Fruit fly (Drosophila melanogaster) whole organism, wandering third instar larva: Measurements from ENCODE around the gene CG34138.

Experiments
- CG32264 ChIP-seq: fragments of 200-800 bp; sonication (Bioruptor generic); optimal IDR thresholded peaks from 2 replicates; lab custom pipeline; 2016; ENCODE audit warnings: missing biosample characterization, missing genetic modification characterization
- CG9705 ChIP-seq: fragments of 200-800 bp; sonication (Bioruptor generic); optimal IDR thresholded peaks from 2 replicates; lab custom pipeline; 2018; ENCODE audit warnings: missing biosample characterization, mild to moderate bottlenecking, missing genetic modification characterization
- CrebA ChIP-seq: fragments of 200-800 bp; sonication (Bioruptor generic); optimal IDR thresholded peaks from 2 replicates; lab custom pipeline; 2016; ENCODE audit warnings: missing biosample characterization, mild to moderate bottlenecking, missing genetic modification characterization, borderline replicate concordance
- Dfd ChIP-seq: fragments of >200 bp; optimal IDR thresholded peaks from 2 replicates; lab custom pipeline; 2017; ENCODE audit warnings: missing biosample characterization, missing genetic modification characterization
- Dif ChIP-seq: fragments of 200-275, 200-300 bp; sonication (Bioruptor generic); optimal IDR thresholded peaks from 2 replicates; lab custom pipeline; 2018; ENCODE audit warnings: missing biosample characterization, missing genetic modification characterization; ENCODE audit not compliant: partially characterized antibody
- GATAd ChIP-seq: sonication (Bioruptor generic); optimal IDR thresholded peaks from 2 replicates; lab custom pipeline; 2016; ENCODE audit warnings: missing biosample characterization, missing genetic modification characterization
- HLH106 ChIP-seq: fragments of 200-800 bp; optimal IDR thresholded peaks from 3 replicates; lab custom pipeline; 2019; ENCODE audit warnings: missing biosample characterization, mild to moderate bottlenecking, missing genetic modification characterization, moderate library complexity
- Hnf4 ChIP-seq: fragments of 200-800 bp; sonication (Bioruptor generic); optimal IDR thresholded peaks from 2 replicates; lab custom pipeline; 2016; ENCODE audit warnings: missing biosample characterization, mild to moderate bottlenecking, missing genetic modification characterization
- Jra ChIP-seq: sonication (Bioruptor generic); optimal IDR thresholded peaks from 2 replicates; lab custom pipeline; 2016; ENCODE audit warnings: missing biosample characterization, missing genetic modification characterization
- Mio ChIP-seq: sonication (Bioruptor generic); optimal IDR thresholded peaks from 2 replicates; lab custom pipeline; 2016; ENCODE audit warnings: missing biosample characterization, missing genetic modification characterization
- Myc ChIP-seq: fragments of >200 bp; optimal IDR thresholded peaks from 2 replicates; lab custom pipeline; 2017
- OdsH ChIP-seq: fragments of 200-800 bp; sonication (Bioruptor generic); optimal IDR thresholded peaks from 2 replicates; lab custom pipeline; 2016; ENCODE audit warnings: missing biosample characterization, mild to moderate bottlenecking, missing genetic modification characterization
- Rel ChIP-seq, 2 experiments: fragments of 200-800 bp; sonication (Bioruptor generic) in 1 of 2; optimal IDR thresholded peaks; 2 replicates in 1 of 2; 3 replicates in 1 of 2; lab custom pipeline; 2016 to 2019; ENCODE audit warnings: mild to moderate bottlenecking in 2 of 2, missing biosample characterization in 2 of 2, missing genetic modification characterization in 2 of 2, moderate library complexity in 1 of 2
- Sp1 ChIP-seq: fragments of 200-800 bp; sonication (Bioruptor generic); optimal IDR thresholded peaks from 3 replicates; lab custom pipeline; 2019; ENCODE audit warnings: missing biosample characterization, mild to moderate bottlenecking, missing genetic modification characterization, moderate library complexity
- Vsx2 ChIP-seq: fragments of 200-300, 225-300 bp; sonication (Bioruptor generic); optimal IDR thresholded peaks from 2 replicates; lab custom pipeline; 2018; ENCODE audit warnings: missing biosample characterization, missing genetic modification characterization; ENCODE audit not compliant: partially characterized antibody
- br ChIP-seq: fragments of 200-800 bp; sonication (Bioruptor generic); optimal IDR thresholded peaks from 2 replicates; lab custom pipeline; 2016; ENCODE audit warnings: missing biosample characterization, missing genetic modification characterization
- brk ChIP-seq: fragments of 200-800 bp; sonication (Bioruptor generic); optimal IDR thresholded peaks from 2 replicates; lab custom pipeline; 2016; ENCODE audit warnings: missing biosample characterization, mild to moderate bottlenecking, missing genetic modification characterization
- dmrt93B ChIP-seq: fragments of 200-800 bp; sonication (Bioruptor generic); optimal IDR thresholded peaks from 2 replicates; lab custom pipeline; 2018; ENCODE audit warnings: missing biosample characterization, mild to moderate bottlenecking, missing genetic modification characterization
- dsf ChIP-seq: sonication (Bioruptor generic); optimal IDR thresholded peaks from 2 replicates; lab custom pipeline; 2016; ENCODE audit warnings: missing biosample characterization, missing genetic modification characterization, borderline replicate concordance
- ey ChIP-seq: fragments of 200-800 bp; sonication (Bioruptor generic); optimal IDR thresholded peaks from 2 replicates; lab custom pipeline; 2016; ENCODE audit warnings: missing biosample characterization, missing genetic modification characterization
- foxo ChIP-seq, 2 experiments: fragments of 200-800 bp; sonication (Bioruptor generic); optimal IDR thresholded peaks; 2 replicates in 1 of 2; 3 replicates in 1 of 2; lab custom pipeline; 2016 to 2017; ENCODE audit warnings: missing biosample characterization in 2 of 2, missing genetic modification characterization in 2 of 2
- fru ChIP-seq: fragments of 200-800 bp; sonication (Bioruptor generic); optimal IDR thresholded peaks from 3 replicates; lab custom pipeline; 2016; ENCODE audit warnings: missing biosample characterization, mild to moderate bottlenecking, missing genetic modification characterization
- h ChIP-seq: fragments of 200-800 bp; sonication (Bioruptor generic); optimal IDR thresholded peaks from 3 replicates; lab custom pipeline; 2016; ENCODE audit warnings: missing biosample characterization, mild to moderate bottlenecking, missing genetic modification characterization
- psq ChIP-seq: fragments of 200-800 bp; sonication (Bioruptor generic); optimal IDR thresholded peaks from 3 replicates; lab custom pipeline; 2017; ENCODE audit warnings: missing biosample characterization, mild to moderate bottlenecking, missing genetic modification characterization, moderate library complexity
- rgr ChIP-seq: fragments of 200-800 bp; sonication (Bioruptor generic); optimal IDR thresholded peaks from 3 replicates; lab custom pipeline; 2016; ENCODE audit warnings: missing biosample characterization, mild to moderate bottlenecking, missing genetic modification characterization
- sage ChIP-seq: fragments of 200-800 bp; sonication (Bioruptor generic); optimal IDR thresholded peaks from 2 replicates; lab custom pipeline; 2016; ENCODE audit warnings: missing biosample characterization, mild to moderate bottlenecking, missing genetic modification characterization
- sv ChIP-seq: fragments of 200-800 bp; sonication (Bioruptor generic); optimal IDR thresholded peaks from 3 replicates; lab custom pipeline; 2016; ENCODE audit warnings: missing biosample characterization, missing genetic modification characterization
- tai ChIP-seq: sonication (Bioruptor generic); optimal IDR thresholded peaks from 2 replicates; lab custom pipeline; 2016; ENCODE audit warnings: missing biosample characterization, missing genetic modification characterization

CG34138 gene

DNA sequence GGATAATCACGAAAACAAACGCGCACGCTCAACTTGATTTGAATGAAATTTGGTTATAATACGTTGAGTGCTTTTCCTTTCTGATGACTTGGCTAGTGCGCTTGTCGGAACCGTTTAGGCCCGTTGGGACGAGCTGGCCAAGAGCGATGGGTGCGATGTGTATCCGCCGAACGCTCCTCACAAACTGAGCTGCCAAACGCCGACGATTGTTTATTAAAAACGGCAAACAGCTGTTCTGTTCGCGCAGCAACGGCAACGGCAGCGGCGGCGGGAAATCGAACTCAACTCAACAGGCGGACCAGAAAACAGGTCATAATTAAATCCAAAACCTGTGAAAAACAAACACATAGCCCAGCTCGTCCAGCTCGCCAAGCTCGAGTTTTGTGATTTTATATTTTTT lies 13.8 kb upstream of the CG34138 start:
- no peak for TF ChIP-seq Rel (GFP tag; optimal IDR thresholded peaks at IDR 0.05; lab: Kevin White, UChicago)
- TF ChIP-seq Rel (tag; optimal IDR thresholded peaks at IDR 0.05; lab: Kevin White, UChicago): peak; percentile 4
- no peak for TF ChIP-seq dmrt93B
- no peak for TF ChIP-seq GATAd (GFP tag; lab: Kevin White, UChicago)
- peak; percentile 25 for TF ChIP-seq h (GFP tag; lab: Kevin White, UChicago)

DNA sequence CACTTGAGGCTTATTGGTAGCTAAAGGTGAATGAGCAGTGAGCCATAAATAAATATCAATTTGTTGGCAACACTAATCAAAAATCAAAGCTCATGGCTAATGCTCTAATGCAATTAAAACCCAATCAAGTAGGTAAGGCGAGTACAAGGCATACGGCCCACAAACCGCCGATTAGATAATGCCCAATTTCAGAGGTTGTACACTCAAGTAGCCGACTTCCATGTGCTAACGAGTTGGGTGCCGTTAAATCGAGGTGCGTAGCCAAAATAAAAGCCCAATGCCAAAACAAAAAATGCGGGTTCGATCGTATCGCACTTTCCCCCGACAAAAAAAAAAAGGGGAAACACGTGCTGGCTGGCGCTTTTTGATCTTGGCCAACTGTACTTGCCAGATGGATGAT lies 12.7 kb upstream of the CG34138 start:
- no peak for TF ChIP-seq Rel (GFP tag; optimal IDR thresholded peaks at IDR 0.05; lab: Kevin White, UChicago)
- peak; percentile 66 for TF ChIP-seq Rel (tag; optimal IDR thresholded peaks at IDR 0.05; lab: Kevin White, UChicago)
- no peak for TF ChIP-seq tai (GFP tag; lab: Kevin White, UChicago)
- TF ChIP-seq h (GFP tag; lab: Kevin White, UChicago): peak; percentile 40
- TF ChIP-seq Jra (GFP tag; lab: Kevin White, UChicago): no peak

DNA sequence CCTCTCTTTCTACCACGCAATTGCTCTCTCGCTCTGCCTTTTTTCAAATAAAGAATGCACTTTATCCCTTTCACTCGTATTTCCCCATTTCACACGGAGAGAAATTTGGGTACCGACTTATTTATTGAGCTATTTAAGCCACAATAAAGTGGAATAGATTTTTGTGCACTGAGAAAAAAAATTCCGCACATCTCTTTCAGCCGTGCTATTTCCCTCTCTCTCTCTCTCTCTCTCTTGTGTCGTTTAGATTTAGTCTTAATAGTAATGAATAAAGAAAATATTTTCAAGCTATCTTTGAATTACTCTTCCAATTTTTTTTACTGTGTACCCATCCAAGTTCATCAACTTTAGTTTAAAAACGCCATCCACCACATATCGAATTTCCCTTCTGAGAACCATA lies 11.1 kb upstream of the CG34138 start:
- TF ChIP-seq Sp1 (GFP tag; lab: Kevin White, UChicago) (peak; percentile 36), br (GFP tag; lab: Kevin White, UChicago) (peak; percentile 35), Mio (GFP tag; lab: Kevin White, UChicago) (no peak), CG32264 (peak; percentile 4), Hnf4 (GFP tag; lab: Kevin White, UChicago) (no peak), foxo (GFP tag; optimal IDR thresholded peaks at IDR 0.05; lab: Kevin White, UChicago) (peak in 1 of 2 experiments; percentile 60), fru (GFP tag; lab: Kevin White, UChicago) (peak; percentile 48), OdsH (GFP tag; lab: Kevin White, UChicago) (peak; percentile 26), sage (GFP tag; lab: Kevin White, UChicago) (peak; percentile 40), HLH106 (peak; percentile 50), ey (GFP tag; lab: Kevin White, UChicago) (peak; percentile 34), rgr (GFP tag; lab: Kevin White, UChicago) (peak; percentile 41), h (GFP tag; lab: Kevin White, UChicago) (peak; percentile 37), psq (GFP tag; lab: Kevin White, UChicago) (peak; percentile 14), tai (GFP tag; lab: Kevin White, UChicago) (no peak)

DNA sequence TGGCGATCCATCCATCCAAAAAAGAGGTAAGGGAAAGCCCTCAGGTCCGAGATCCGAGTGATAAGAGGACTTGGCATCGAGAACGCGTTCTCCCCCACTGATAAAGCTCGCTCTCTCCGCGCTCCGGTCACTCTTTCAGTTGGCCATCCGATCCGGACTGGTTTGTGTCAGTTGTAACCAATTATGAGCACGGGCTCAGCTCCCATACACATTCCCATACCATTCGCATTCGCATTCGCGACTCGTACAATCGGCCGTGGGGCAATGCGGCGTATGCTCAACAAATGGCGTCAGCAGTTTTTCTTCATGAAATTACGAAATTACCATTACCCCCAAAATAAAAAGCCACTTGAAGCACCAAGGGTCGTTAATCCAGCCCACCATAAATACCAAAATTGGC lies 10.3 kb upstream of the CG34138 start:
- TF ChIP-seq Dif (GFP tag; lab: Kevin White, UChicago): peak; percentile 19
- no peak for TF ChIP-seq dmrt93B

DNA sequence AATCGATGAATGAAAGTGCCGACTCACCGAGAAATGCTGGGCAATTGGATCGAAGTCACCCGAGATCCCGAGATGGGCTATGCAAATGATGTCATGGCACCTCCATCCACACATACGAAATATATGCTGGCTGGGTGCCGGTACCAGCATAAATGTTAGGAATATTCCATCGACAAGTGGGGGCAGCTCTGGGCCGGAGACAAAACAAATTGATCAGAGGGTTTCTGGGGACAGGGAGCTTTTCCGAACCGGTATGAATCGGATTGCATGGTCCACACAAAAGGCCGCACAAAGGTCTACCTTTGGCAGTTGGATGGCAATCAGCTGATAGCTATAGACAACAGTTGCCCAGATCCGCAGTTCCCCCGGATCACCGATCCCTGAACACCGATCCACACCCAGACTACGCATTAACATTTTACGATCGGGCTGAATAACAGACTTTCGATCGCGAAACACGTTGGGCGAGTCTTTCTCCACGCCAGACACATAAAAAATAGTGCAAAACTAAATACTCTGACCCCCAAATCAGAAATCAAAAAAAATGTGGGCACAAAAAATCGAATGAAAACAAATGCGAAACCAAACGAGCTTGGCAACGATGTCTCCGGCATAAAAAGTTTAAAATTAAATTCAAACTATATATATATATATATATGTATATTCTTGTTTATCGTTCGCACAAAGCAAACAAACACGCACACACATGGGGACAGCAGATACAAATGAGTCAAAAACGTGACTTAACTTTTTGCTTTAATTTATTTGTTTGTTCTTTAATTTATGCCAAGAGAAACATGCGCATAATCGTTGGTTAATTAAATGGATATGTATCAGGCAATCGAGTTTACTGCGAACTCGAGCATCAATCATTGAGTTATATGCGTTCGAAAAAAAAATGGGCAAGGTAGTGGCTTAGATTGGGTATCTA lies 9.2 kb upstream of the CG34138 start:
- TF ChIP-seq OdsH (GFP tag; lab: Kevin White, UChicago) (no peak), Myc (lab: Kevin White, UChicago) (no peak), Vsx2 (no peak), dmrt93B (no peak), tai (GFP tag; lab: Kevin White, UChicago) (no peak), psq (GFP tag; lab: Kevin White, UChicago) (no peak), CrebA (GFP tag; lab: Kevin White, UChicago) (no peak), CG9705 (GFP tag; lab: Kevin White, UChicago) (no peak), Dfd (GFP tag; lab: Kevin White, UChicago) (no peak), Hnf4 (GFP tag; lab: Kevin White, UChicago) (no peak), rgr (GFP tag; lab: Kevin White, UChicago) (no peak), dsf (GFP tag; lab: Kevin White, UChicago) (no peak), GATAd (GFP tag; lab: Kevin White, UChicago) (no peak), sv (no peak), brk (no peak), foxo (GFP tag; optimal IDR thresholded peaks at IDR 0.05; lab: Kevin White, UChicago) (no peak), h (GFP tag; lab: Kevin White, UChicago) (no peak), fru (GFP tag; lab: Kevin White, UChicago) (no peak)
